Fruit fly (Drosophila melanogaster): ENCODE results near the gene epsilonCOP.
A peak's percentile ranks its signal among the peaks of the same experiment; 100 is the strongest.

- TF ChIP-seq CG3032 (tag; optimal IDR thresholded peaks at IDR 0.05): no peak
- no peak for TF ChIP-seq CG9139 (GFP tag; optimal IDR thresholded peaks at IDR 0.05)
- no peak for TF ChIP-seq Met (GFP tag; optimal IDR thresholded peaks at IDR 0.05)
- TF ChIP-seq Hr4 (GFP tag; optimal IDR thresholded peaks at IDR 0.05): peak; percentile 38
- no peak for TF ChIP-seq fd59A (GFP tag; optimal IDR thresholded peaks at IDR 0.05)
Measured at dm6 chr2L:6464270-6464669, 24.6 kb upstream of the epsilonCOP start.
